Worm (Caenorhabditis elegans) whole organism, L4 larva: ENCODE data around the gene srsx-40.
A peak's percentile ranks its signal among the peaks of the same experiment; 100 is the strongest.

Experiments
- T26A8.4 ChIP-seq: fragments of 200-800 bp; sonication (Bioruptor generic); IDR thresholded peaks from 2 replicates; pipeline ENCODE4 v1.3.6; 2022; ENCODE audit warnings: missing genetic modification characterization, missing compliant biosample characterization
- Y5F2A.4 ChIP-seq: fragments of 200-800 bp; sonication (Bioruptor generic); optimal IDR thresholded peaks from 2 replicates; lab custom pipeline; 2018; ENCODE audit warnings: mild to moderate bottlenecking, missing genetic modification characterization, missing compliant biosample characterization
- Y75B8A.6 ChIP-seq: fragments of 200-800 bp; sonication (Bioruptor generic); IDR thresholded peaks from 2 replicates; pipeline ENCODE4 v1.3.6; 2022; ENCODE audit warnings: missing genetic modification reagents, missing genetic modification characterization, missing compliant biosample characterization
- aha-1 ChIP-seq: fragments of 150-350 bp; peaks from one replicate; lab custom pipeline; 2014; ENCODE audit warnings: missing biosample characterization, missing genetic modification characterization
- aly-2 ChIP-seq: sonication (generic microtip); optimal IDR thresholded peaks from 2 replicates; lab custom pipeline; 2018; ENCODE audit warnings: missing biosample characterization, missing genetic modification characterization
- ama-1 ChIP-seq: fragments of 150-350 bp; optimal IDR thresholded peaks from 2 replicates; lab custom pipeline; 2014; ENCODE audit warnings: inconsistent platforms, mixed read lengths
- ceh-62 ChIP-seq: sonication (generic microtip); optimal IDR thresholded peaks from 2 replicates; lab custom pipeline; 2017; ENCODE audit warnings: missing biosample characterization, missing genetic modification characterization
- ceh-82 ChIP-seq: sonication (generic microtip); optimal IDR thresholded peaks from 2 replicates; lab custom pipeline; 2017; ENCODE audit warnings: missing biosample characterization, missing genetic modification characterization
- daf-19 ChIP-seq: fragments of 200-800 bp; sonication (Bioruptor generic); conservative IDR thresholded peaks from 2 replicates; pipeline ENCODE4 v1.3.6; 2022; ENCODE audit warnings: missing genetic modification characterization, missing compliant biosample characterization
- dmd-9 ChIP-seq: fragments of 200-800 bp; sonication (Bioruptor generic); IDR thresholded peaks from 2 replicates; pipeline ENCODE4 v1.3.6; 2022; ENCODE audit warnings: missing genetic modification reagents, missing genetic modification characterization, missing compliant biosample characterization
- duxl-1 ChIP-seq: sonication (generic microtip); optimal IDR thresholded peaks from 2 replicates; lab custom pipeline; 2016; ENCODE audit warnings: mild to moderate bottlenecking, missing genetic modification characterization, moderate library complexity, missing compliant biosample characterization; ENCODE audit not compliant: poor library complexity
- dve-1 ChIP-seq: sonication (generic microtip); optimal IDR thresholded peaks from 2 replicates; lab custom pipeline; 2017; ENCODE audit warnings: antibody characterized with exemption, mild to moderate bottlenecking, missing genetic modification characterization, missing compliant biosample characterization; ENCODE audit not compliant: insufficient read depth
- egl-43 ChIP-seq: fragments of 200-800 bp; sonication (Bioruptor generic); IDR thresholded peaks from 2 replicates; pipeline ENCODE4 v1.3.6; 2022; ENCODE audit warnings: missing genetic modification reagents, missing genetic modification characterization, missing compliant biosample characterization
- hlh-11 ChIP-seq: fragments of 200-800 bp; sonication (Bioruptor generic); optimal IDR thresholded peaks from 2 replicates; lab custom pipeline; 2018; ENCODE audit warnings: mild to moderate bottlenecking, missing genetic modification characterization, missing compliant biosample characterization
- hlh-30 ChIP-seq: sonication (generic microtip); optimal IDR thresholded peaks from 2 replicates; lab custom pipeline; 2017; ENCODE audit warnings: antibody characterized with exemption, mild to moderate bottlenecking, missing genetic modification characterization, missing compliant biosample characterization; ENCODE audit not compliant: insufficient read depth
- lin-15B ChIP-seq: fragments of 150-350 bp; sonication (generic microtip); optimal IDR thresholded peaks from 3 replicates; lab custom pipeline; 2014; ENCODE audit warnings: missing biosample characterization, missing genetic modification characterization
- lin-39 ChIP-seq: fragments of 150-350 bp; optimal IDR thresholded peaks from 2 replicates; lab custom pipeline; 2014; ENCODE audit warnings: missing biosample characterization, missing genetic modification reagents, missing genetic modification characterization
- mep-1 ChIP-seq: fragments of 150-350 bp; sonication (generic microtip); optimal IDR thresholded peaks from 3 replicates; lab custom pipeline; 2014; ENCODE audit warnings: missing biosample characterization, missing genetic modification characterization
- mes-2 ChIP-seq: sonication (generic microtip); optimal IDR thresholded peaks from 2 replicates; lab custom pipeline; 2016; ENCODE audit warnings: missing genotype, mild to moderate bottlenecking, missing genetic modification characterization, missing compliant biosample characterization; ENCODE audit not compliant: poor library complexity, severe bottlenecking
- mxl-3 ChIP-seq: fragments of 200-800 bp; sonication (Bioruptor generic); optimal IDR thresholded peaks from 2 replicates; lab custom pipeline; 2018; ENCODE audit warnings: mild to moderate bottlenecking, missing genetic modification characterization, missing compliant biosample characterization
- nhr-111 ChIP-seq: fragments of 200-800 bp; sonication (Bioruptor generic); optimal IDR thresholded peaks from 2 replicates; lab custom pipeline; 2018; ENCODE audit warnings: mild to moderate bottlenecking, missing genetic modification characterization, missing compliant biosample characterization
- nhr-25 ChIP-seq: sonication (generic microtip); optimal IDR thresholded peaks from 2 replicates; lab custom pipeline; 2017; ENCODE audit warnings: missing genetic modification characterization, mild to moderate bottlenecking, missing compliant biosample characterization, antibody characterized with exemption, moderate library complexity, borderline replicate concordance; ENCODE audit not compliant: insufficient read depth
- nhr-28 ChIP-seq: fragments of 150-350 bp; optimal IDR thresholded peaks from 2 replicates; lab custom pipeline; 2014; ENCODE audit warnings: missing biosample characterization, missing genetic modification characterization
- nhr-41 ChIP-seq: fragments of 200-800 bp; sonication (Bioruptor generic); IDR thresholded peaks from 2 replicates; pipeline ENCODE4 v1.3.6; 2022; ENCODE audit warnings: missing genetic modification reagents, missing genetic modification characterization, missing compliant biosample characterization
- nhr-76 ChIP-seq: fragments of 150-350 bp; optimal IDR thresholded peaks from 2 replicates; lab custom pipeline; 2014; ENCODE audit warnings: missing biosample characterization, missing genetic modification characterization
- pqm-1 ChIP-seq: sonication (generic microtip); optimal IDR thresholded peaks from 2 replicates; lab custom pipeline; 2017; ENCODE audit warnings: missing biosample characterization, missing genetic modification characterization
- rbr-2 ChIP-seq: sonication (generic microtip); optimal IDR thresholded peaks from 2 replicates; lab custom pipeline; 2016; ENCODE audit warnings: missing genotype, missing genetic modification characterization, missing compliant biosample characterization
- saeg-2 ChIP-seq: fragments of 200-800 bp; sonication (Bioruptor generic); IDR thresholded peaks from 2 replicates; pipeline ENCODE4 v1.3.6; 2022; ENCODE audit warnings: missing genetic modification reagents, missing genetic modification characterization, missing compliant biosample characterization
- skn-1 ChIP-seq: fragments of 150-350 bp; optimal IDR thresholded peaks from 2 replicates; lab custom pipeline; 2014; ENCODE audit warnings: missing biosample characterization, missing genetic modification characterization
- unc-62 ChIP-seq, 3 experiments: fragments of 150-350 bp in 1 of 3; sonication (generic microtip); optimal IDR thresholded peaks in 2 of 3; peaks in 1 of 3; 1 replicate in 1 of 3; 2 replicates in 2 of 3; lab custom pipeline; 2014 to 2017; ENCODE audit warnings: missing biosample characterization in 3 of 3, missing genetic modification characterization in 3 of 3, missing genetic modification reagents in 3 of 3, missing genotype in 1 of 3
- zfp-3 ChIP-seq: fragments of 200-800 bp; sonication (Bioruptor generic); conservative IDR thresholded peaks from 2 replicates; pipeline ENCODE4 v1.3.6; 2022; ENCODE audit warnings: missing genetic modification reagents, missing genetic modification characterization, missing compliant biosample characterization
- ztf-7 ChIP-seq: fragments of 150-350 bp; optimal IDR thresholded peaks from 2 replicates; lab custom pipeline; 2014; ENCODE audit warnings: missing biosample characterization, missing genetic modification characterization

The srsx-40 gene

DNA sequence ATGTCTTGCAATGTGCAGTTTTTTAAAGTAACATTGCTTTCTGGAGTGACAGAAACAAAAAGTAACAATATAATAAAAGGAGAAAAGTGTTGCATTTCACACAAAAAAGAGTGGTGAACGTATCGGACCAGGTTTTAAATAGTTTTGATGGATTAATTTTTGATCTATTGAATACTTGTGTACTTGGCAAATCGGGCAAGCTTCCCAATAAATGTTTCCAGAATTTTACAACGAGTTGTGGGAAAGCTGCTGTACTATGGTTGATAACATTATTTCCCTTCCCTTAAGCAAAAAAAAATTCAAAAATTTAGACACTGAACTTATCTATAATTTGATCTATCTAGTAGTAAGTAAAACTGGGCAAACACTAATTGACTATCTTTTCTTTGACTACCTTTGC is 10.0 kb downstream of the srsx-40 start, which contains the start of gene C12D5.10:
Gene C12D5.10 (minus strand): TSS at position 101 of the 400 bp plus-strand sequence.
- TF ChIP-seq ceh-82 (tag; lab: Kevin White, UChicago) (no peak), T26A8.4 (GFP tag; lab: Robert Waterston, UW) (no peak), Y75B8A.6 (no peak), ztf-7 (tag; lab: Kevin White, UChicago) (no peak), nhr-76 (tag; lab: Kevin White, UChicago) (no peak), zfp-3 (GFP tag; lab: Robert Waterston, UW) (no peak), mes-2 (no peak), dve-1 (tag; lab: Kevin White, UChicago) (no peak), ceh-62 (tag; lab: Kevin White, UChicago) (no peak), duxl-1 (tag; lab: Kevin White, UChicago) (no peak), mep-1 (tag; lab: Kevin White, UChicago) (no peak), ama-1 (lab: Kevin White, UChicago) (no peak), nhr-41 (no peak), Y5F2A.4 (no peak), dmd-9 (GFP tag; lab: Robert Waterston, UW) (no peak), lin-39 (tag; lab: Kevin White, UChicago) (no peak), hlh-30 (tag; lab: Kevin White, UChicago) (no peak), rbr-2 (tag; lab: Kevin White, UChicago) (no peak), aly-2 (no peak)

DNA sequence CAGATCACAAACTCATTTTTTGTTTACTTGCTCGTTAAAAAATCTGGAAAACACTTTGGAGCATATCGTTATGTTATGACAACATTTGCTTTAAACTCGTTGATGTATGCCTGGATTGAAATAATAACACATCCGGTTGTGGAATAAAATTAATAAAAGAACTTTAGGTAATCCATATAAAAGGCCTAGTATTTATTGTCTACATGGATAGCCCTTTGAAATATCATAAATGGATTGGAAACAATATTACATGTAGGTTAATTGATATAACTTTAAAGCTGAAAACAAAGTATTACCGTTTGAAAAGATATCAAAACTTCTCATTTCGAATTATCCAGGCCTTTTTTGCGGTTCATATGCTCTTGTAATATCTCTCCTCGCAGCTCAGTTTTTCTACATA is 12.8 kb downstream of the srsx-40 start:
- TF ChIP-seq saeg-2 (GFP tag; lab: Robert Waterston, UW), result no peak
- peak in 1 of 2 experiments; percentile 90 for TF ChIP-seq unc-62 (GFP tag; optimal IDR thresholded peaks at IDR 0.05 in 1 of 2; lab: Kevin White, UChicago)
- TF ChIP-seq unc-62 (tag; optimal IDR thresholded peaks at IDR 0.05; lab: Kevin White, UChicago), result no peak
- TF ChIP-seq nhr-111 (GFP tag; lab: Kevin White, UChicago), result no peak
- TF ChIP-seq, all 104 proteins: peak for 1

DNA sequence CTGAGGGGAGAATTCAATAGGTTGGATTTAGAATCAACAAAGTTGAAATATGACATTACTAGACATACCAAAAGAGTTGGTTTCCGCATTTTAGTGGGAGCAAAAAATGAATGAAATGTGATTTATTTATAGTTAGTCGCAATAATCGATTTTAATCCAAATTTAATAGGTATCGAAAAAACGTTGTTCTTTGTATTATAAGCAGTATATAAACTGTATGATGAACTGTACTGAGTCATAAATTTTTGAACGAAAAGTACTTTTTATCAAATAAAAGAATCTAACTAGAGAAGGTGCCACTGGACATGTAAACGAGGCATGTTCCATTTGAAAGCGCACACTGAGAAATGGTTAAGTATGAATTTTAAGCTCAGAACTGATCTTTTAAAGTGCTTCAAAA is 13.5 kb downstream of the srsx-40 start, which contains the start of gene C12D5.9:
Gene C12D5.9 (minus strand): TSS at position 101 of the 400 bp plus-strand sequence.
- no peak for TF ChIP-seq nhr-76 (tag; lab: Kevin White, UChicago)
- TF ChIP-seq ztf-7 (tag; lab: Kevin White, UChicago), result no peak
- no peak for TF ChIP-seq lin-15B
- TF ChIP-seq skn-1 (tag; lab: Kevin White, UChicago), result no peak

DNA sequence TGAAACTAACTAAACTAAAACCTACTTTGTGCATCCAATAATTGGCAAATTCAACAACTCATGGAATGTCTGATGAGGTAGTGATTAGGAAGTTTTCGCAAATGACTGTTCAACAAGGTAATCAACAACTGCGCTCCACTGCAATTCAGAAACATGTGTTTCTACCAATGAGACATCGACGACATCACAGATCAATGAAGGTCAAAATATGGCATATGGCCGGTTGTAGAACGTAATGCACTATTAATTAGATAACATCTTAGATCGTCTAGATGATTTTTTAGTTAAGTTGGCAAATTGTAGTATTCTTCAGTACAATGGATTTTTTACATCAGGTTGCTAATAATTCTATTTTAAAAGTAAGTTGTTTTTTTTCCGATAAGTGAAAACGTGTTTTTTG is 17.2 kb downstream of the srsx-40 start, which contains the start of the genes nhr-94 and nhr-152:
Gene nhr-94 (minus strand): TSS at position 147 of the 400 bp plus-strand sequence.
Gene nhr-152 (plus strand): TSS at position 162 of the 400 bp plus-strand sequence.
- peak; percentile 0 for TF ChIP-seq nhr-25 (tag; lab: Kevin White, UChicago)
- peak; percentile 59 for TF ChIP-seq mxl-3 (GFP tag; lab: Kevin White, UChicago)
- no peak for TF ChIP-seq pqm-1 (tag; lab: Kevin White, UChicago)
- peak; percentile 58 for TF ChIP-seq hlh-30 (tag; lab: Kevin White, UChicago)
- peak; percentile 60 for TF ChIP-seq aha-1 (tag; lab: Kevin White, UChicago)
- TF ChIP-seq hlh-11 (tag; lab: Kevin White, UChicago), result no peak
- peak; percentile 46 for TF ChIP-seq nhr-28 (tag; lab: Kevin White, UChicago)
- TF ChIP-seq daf-19 (GFP tag; lab: Robert Waterston, UW), result no peak
- TF ChIP-seq egl-43, result no peak
- TF ChIP-seq, all 104 proteins: peak for 5
